Worm (Caenorhabditis elegans): ENCODE data around the gene T22G5.1.

Gene T22G5.1

DNA sequence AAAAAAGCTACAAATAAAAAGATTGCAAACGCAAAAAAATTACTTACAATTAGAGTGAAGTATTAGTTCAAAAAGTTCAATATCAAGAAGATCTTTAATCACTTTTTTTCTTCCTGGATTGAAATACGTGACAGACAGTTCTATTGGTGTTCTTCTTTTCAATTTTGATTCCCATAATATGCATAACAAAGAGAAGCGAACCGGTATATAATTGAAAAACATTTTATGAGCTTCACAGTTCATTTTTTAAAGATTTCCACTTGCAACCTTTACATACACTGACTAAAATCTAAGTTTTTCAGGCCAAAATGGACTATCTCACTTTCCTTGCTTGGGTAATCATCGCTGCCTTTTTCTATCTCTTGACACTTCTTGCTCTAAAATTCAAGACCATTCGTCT is at the start of gene T22G5.1:
T22G5.1 (plus strand) TSS at position 301 of the 400 bp plus-strand sequence.
- TF ChIP-seq nhr-11 (tag; optimal IDR thresholded peaks at IDR 0.05) (no peak), nhr-129 (tag; optimal IDR thresholded peaks at IDR 0.05) (no peak), lin-13 (GFP tag; optimal IDR thresholded peaks at IDR 0.05) (no peak), lsy-2 (tag; optimal IDR thresholded peaks at IDR 0.05) (no peak), elt-3 (tag; optimal IDR thresholded peaks at IDR 0.05) (no peak), ztf-1 (GFP tag; conservative IDR thresholded peaks at IDR 0.05) (no peak), nhr-10 (tag; optimal IDR thresholded peaks at IDR 0.05) (no peak), mab-5 (tag; optimal IDR thresholded peaks at IDR 0.05) (no peak), blmp-1 (tag; optimal IDR thresholded peaks at IDR 0.05; ENCODE audit: insufficient read depth) (no peak), nhr-6 (tag; optimal IDR thresholded peaks at IDR 0.05) (no peak), egl-27 (tag; optimal IDR thresholded peaks at IDR 0.05) (no peak), ztf-11 (tag; optimal IDR thresholded peaks at IDR 0.05) (no peak), unc-62 (GFP tag; optimal IDR thresholded peaks at IDR 0.05) (no peak), sma-3 (GFP tag; optimal IDR thresholded peaks at IDR 0.05) (no peak), nhr-25 (tag; optimal IDR thresholded peaks at IDR 0.05) (no peak), ama-1 (optimal IDR thresholded peaks at IDR 0.05) (no peak), lin-39 (tag; optimal IDR thresholded peaks at IDR 0.05) (no peak), mbf-1 (tag; optimal IDR thresholded peaks at IDR 0.05) (no peak), snpc-4 (tag; optimal IDR thresholded peaks at IDR 0.05) (no peak), aly-2 (tag; optimal IDR thresholded peaks at IDR 0.05) (no peak)

DNA sequence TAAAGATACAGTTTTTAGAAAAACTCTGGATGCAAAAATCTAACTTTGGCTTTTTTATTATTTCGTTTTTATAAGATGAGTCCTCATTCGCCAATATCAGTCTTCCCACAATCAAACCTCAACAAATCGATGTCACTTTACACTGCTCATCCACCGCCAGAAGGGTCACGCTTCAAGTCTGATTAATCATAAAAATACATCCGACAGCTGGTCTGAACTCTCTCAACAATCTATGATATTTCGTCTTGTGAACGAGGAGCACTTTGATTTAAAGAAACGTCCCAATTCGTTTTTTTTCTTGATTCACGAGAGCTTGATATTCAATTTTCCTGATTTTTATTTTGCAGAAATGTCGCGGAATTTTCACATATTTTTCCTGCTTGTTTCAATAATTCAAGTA is 48.7 kb upstream of the T22G5.1 start, which contains the start of gene nrf-5:
nrf-5 (plus strand) TSS at position 348 of the 400 bp plus-strand sequence.
- TF ChIP-seq ZK546.5 (tag; optimal IDR thresholded peaks at IDR 0.05) = no peak
- TF ChIP-seq Y55F3AM.14 (GFP tag; optimal IDR thresholded peaks at IDR 0.05) = no peak
- TF ChIP-seq fos-1 (tag; optimal IDR thresholded peaks at IDR 0.05) = no peak
- TF ChIP-seq ceh-82 (tag; optimal IDR thresholded peaks at IDR 0.05) = no peak
- TF ChIP-seq nhr-129 (tag; optimal IDR thresholded peaks at IDR 0.05) = no peak
- TF ChIP-seq nhr-21 (tag; optimal IDR thresholded peaks at IDR 0.05) = no peak
- TF ChIP-seq nhr-23 (tag; optimal IDR thresholded peaks at IDR 0.05) = no peak
- no peak for TF ChIP-seq sem-4 (tag; optimal IDR thresholded peaks at IDR 0.05)
- TF ChIP-seq unc-62 (GFP tag; optimal IDR thresholded peaks at IDR 0.05) = no peak
- TF ChIP-seq nhr-25 (tag; optimal IDR thresholded peaks at IDR 0.05) = no peak
- no peak for TF ChIP-seq lin-39 (tag; optimal IDR thresholded peaks at IDR 0.05)
- no peak for TF ChIP-seq mbf-1 (tag; optimal IDR thresholded peaks at IDR 0.05)
- no peak for TF ChIP-seq dmd-4 (tag; optimal IDR thresholded peaks at IDR 0.05)
- no peak for TF ChIP-seq unc-55 (GFP tag; optimal IDR thresholded peaks at IDR 0.05)
- no peak for TF ChIP-seq elt-3 (tag; optimal IDR thresholded peaks at IDR 0.05)
- TF ChIP-seq crh-2 (tag; optimal IDR thresholded peaks at IDR 0.05) = no peak
- TF ChIP-seq nhr-6 (tag; optimal IDR thresholded peaks at IDR 0.05) = no peak
- no peak for TF ChIP-seq nhr-12 (tag; optimal IDR thresholded peaks at IDR 0.05)

DNA sequence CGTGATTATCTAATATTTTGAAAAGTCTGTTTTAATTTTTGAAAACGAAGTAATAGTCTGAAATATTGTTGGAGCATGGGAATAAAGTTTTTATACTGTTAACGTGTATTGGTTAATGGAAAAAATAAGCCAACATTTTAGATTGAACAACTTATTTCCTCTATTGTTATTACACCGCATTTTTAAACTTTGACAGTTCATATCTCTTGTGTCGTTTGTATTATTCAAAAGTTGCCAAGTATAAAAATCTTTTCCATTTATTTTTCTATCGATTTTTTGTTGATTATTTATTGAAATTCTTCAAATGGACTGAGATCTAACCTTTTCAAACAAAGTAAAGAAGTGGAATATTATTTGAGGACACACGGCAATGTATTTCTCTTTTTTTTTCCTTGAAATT is 45.8 kb upstream of the T22G5.1 start, which contains the start of gene str-165:
str-165 (plus strand) TSS at position 301 of the 400 bp plus-strand sequence.
- TF ChIP-seq sma-3 (GFP tag; optimal IDR thresholded peaks at IDR 0.05) = no peak
- TF ChIP-seq alr-1 (tag; optimal IDR thresholded peaks at IDR 0.05) = no peak
- TF ChIP-seq lin-13 (GFP tag; optimal IDR thresholded peaks at IDR 0.05) = no peak
- no peak for TF ChIP-seq nhr-25 (tag; optimal IDR thresholded peaks at IDR 0.05)

DNA sequence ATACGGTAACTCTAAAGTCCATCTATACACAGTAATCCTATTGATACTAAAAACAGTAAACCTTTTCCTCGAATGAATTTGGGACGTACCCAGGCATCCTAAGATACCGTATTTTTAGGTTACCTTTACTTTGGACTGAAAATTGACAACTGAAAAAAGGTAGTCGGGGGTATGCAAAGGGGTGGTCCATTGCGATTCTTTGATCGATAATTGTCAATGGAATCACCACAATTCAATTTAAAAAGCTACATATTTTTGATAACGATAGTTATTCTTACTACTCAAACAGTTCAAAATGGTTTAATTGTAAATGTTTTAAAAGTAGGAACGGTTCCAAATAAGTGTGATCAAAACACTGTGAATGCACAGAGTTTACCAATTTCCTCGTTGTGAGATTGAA is 42.7 kb upstream of the T22G5.1 start, which contains the start of gene srx-129:
srx-129 (plus strand) TSS at position 301 of the 400 bp plus-strand sequence.
- TF ChIP-seq peb-1 (tag; optimal IDR thresholded peaks at IDR 0.05) (no peak), sem-4 (tag; optimal IDR thresholded peaks at IDR 0.05) (no peak), C34F6.9 (tag; optimal IDR thresholded peaks at IDR 0.05) (no peak), zag-1 (tag; optimal IDR thresholded peaks at IDR 0.05) (no peak), nhr-12 (tag; optimal IDR thresholded peaks at IDR 0.05) (no peak), mab-5 (tag; optimal IDR thresholded peaks at IDR 0.05) (no peak), lin-11 (tag; optimal IDR thresholded peaks at IDR 0.05) (no peak), lin-39 (tag; optimal IDR thresholded peaks at IDR 0.05) (no peak)

DNA sequence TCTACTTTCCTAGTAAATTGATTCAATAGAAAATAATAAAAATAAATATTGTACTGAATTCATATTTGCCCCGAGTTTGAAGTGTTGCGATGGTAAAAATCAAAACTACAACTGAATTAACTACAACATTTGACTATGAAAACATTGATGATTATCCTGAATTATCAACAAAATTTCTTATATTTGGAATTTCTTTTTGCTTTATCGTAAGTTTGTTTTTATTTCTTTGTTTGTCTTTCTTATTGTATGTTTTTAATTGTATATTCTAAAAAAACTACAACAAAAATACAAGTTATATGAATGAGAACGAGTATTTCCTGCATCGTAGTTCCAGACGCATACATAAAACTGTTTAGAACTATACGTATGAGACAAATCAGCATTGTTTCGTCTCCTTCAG is 39.5 kb upstream of the T22G5.1 start, which contains the start of gene srx-128:
srx-128 (plus strand) TSS at position 301 of the 400 bp plus-strand sequence.
- no peak for TF ChIP-seq nhr-237 (tag; optimal IDR thresholded peaks at IDR 0.05)
